Worm (Caenorhabditis elegans): ENCODE results near the gene Y44F5A.1.

DNA sequence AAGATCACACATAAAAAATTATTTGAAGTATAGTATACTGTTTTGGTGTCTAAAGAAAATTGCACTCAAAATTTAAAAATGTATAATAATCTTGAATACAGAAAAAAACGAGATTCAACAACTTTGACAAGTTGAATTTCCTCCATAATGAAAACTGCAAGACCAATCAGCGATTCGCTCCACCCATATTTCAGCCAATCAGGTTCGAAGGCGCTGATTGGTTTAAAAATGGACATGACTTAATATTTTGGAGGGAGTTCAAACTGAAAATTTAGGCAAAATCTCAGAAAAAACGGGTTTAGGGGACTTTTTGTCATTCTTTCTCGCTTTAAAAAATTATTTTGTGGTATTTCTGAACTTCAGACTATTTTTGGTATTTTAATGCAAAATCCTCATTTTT lies 28.2 kb upstream of the Y44F5A.1 start:
- TF ChIP-seq ama-1 (optimal IDR thresholded peaks at IDR 0.05) (peak; percentile 41), pes-1 (GFP tag; IDR thresholded peaks at IDR 0.05) (no peak), hmg-4 (GFP tag; optimal IDR thresholded peaks at IDR 0.05) (no peak), tbx-11 (GFP tag; IDR thresholded peaks at IDR 0.05) (no peak), F13C5.2 (tag; optimal IDR thresholded peaks at IDR 0.05) (no peak), scrt-1 (GFP tag; IDR thresholded peaks at IDR 0.05) (no peak), sea-1 (GFP tag; conservative IDR thresholded peaks at IDR 0.05) (no peak), ets-7 (tag; optimal IDR thresholded peaks at IDR 0.05) (no peak), aly-1 (tag; optimal IDR thresholded peaks at IDR 0.05) (no peak), tbx-37 (GFP tag; conservative IDR thresholded peaks at IDR 0.05) (no peak; the same call in 1 of the 2 replicates), flt-1 (GFP tag; IDR thresholded peaks at IDR 0.05) (no peak)
